Worm (Caenorhabditis elegans) whole organism, L4 larva: ENCODE results near the gene snb-5.

Source experiments
- Y75B8A.6 ChIP-seq: fragments of 200-800 bp; sonication (Bioruptor generic); IDR thresholded peaks from 2 replicates; pipeline ENCODE4 v1.3.6; 2022; ENCODE audit warnings: missing genetic modification reagents, missing genetic modification characterization, missing compliant biosample characterization
- daf-19 ChIP-seq: fragments of 200-800 bp; sonication (Bioruptor generic); conservative IDR thresholded peaks from 2 replicates; pipeline ENCODE4 v1.3.6; 2022; ENCODE audit warnings: missing genetic modification characterization, missing compliant biosample characterization
- fos-1 ChIP-seq: fragments of 150-350 bp; optimal IDR thresholded peaks from 2 replicates; lab custom pipeline; 2014; ENCODE audit warnings: missing biosample characterization, missing genetic modification characterization
- lin-15B ChIP-seq: fragments of 150-350 bp; sonication (generic microtip); optimal IDR thresholded peaks from 3 replicates; lab custom pipeline; 2014; ENCODE audit warnings: missing biosample characterization, missing genetic modification characterization
- nhr-76 ChIP-seq: fragments of 150-350 bp; optimal IDR thresholded peaks from 2 replicates; lab custom pipeline; 2014; ENCODE audit warnings: missing biosample characterization, missing genetic modification characterization
- pqm-1 ChIP-seq: sonication (generic microtip); optimal IDR thresholded peaks from 2 replicates; lab custom pipeline; 2017; ENCODE audit warnings: missing biosample characterization, missing genetic modification characterization

- no peak for TF ChIP-seq Y75B8A.6 (GFP tag; lab: Robert Waterston, UW)
- no peak for TF ChIP-seq nhr-76 (tag; lab: Kevin White, UChicago)
- no peak for TF ChIP-seq pqm-1 (tag; lab: Kevin White, UChicago)
- TF ChIP-seq fos-1, result no peak
- TF ChIP-seq lin-15B, result no peak
- no peak for TF ChIP-seq daf-19
Observed at ce11 chrIII:8182573-8182972, 20.3 kb upstream of the snb-5 start.
